Fruit fly (Drosophila melanogaster) Kc167 (cell line): ENCODE results near the gene rgn.

Source experiments
- Myc ChIP-seq: fragments of >200 bp; optimal IDR thresholded peaks from 2 replicates; lab custom pipeline; 2017; ENCODE audit warnings: missing external identifiers
- insv ChIP-seq: fragments of >200 bp; optimal IDR thresholded peaks from 3 replicates; lab custom pipeline; 2018; ENCODE audit warnings: missing external identifiers
- ttk ChIP-seq: sonication (Bioruptor generic); optimal IDR thresholded peaks from 2 replicates; lab custom pipeline; 2017; ENCODE audit warnings: missing external identifiers

- TF ChIP-seq insv (no peak), Myc (lab: Kevin White, UChicago) (no peak), ttk (lab: Kevin White, UChicago) (no peak)
These were observed 76.4 kb downstream of the rgn start for dm6 chr3L:21458736-21459135.
